Fruit fly (Drosophila melanogaster) whole organism, embryonic: Measurements from ENCODE around the gene CG14667.

Experiments used
- BtbVII ChIP-seq: fragments of 200-800 bp; sonication (Bioruptor generic); optimal IDR thresholded peaks from 3 replicates; lab custom pipeline; 2017; ENCODE audit warnings: missing biosample characterization, mild to moderate bottlenecking, missing genetic modification characterization
- CG11093 ChIP-seq: fragments of 200-800 bp; sonication (Bioruptor generic); IDR thresholded peaks from 3 replicates; pipeline ENCODE4 v1.3.6; 2022; ENCODE audit warnings: missing biosample characterization, missing genetic modification characterization
- CG13287 ChIP-seq: fragments of 200-800 bp; sonication (Bioruptor generic); IDR thresholded peaks from 2 replicates; pipeline ENCODE4 v1.3.6; 2022; ENCODE audit warnings: missing biosample characterization, missing genetic modification characterization; ENCODE audit not compliant: partially characterized antibody
- hb ChIP-seq: fragments of 200-800 bp; sonication (Bioruptor generic); IDR thresholded peaks from 3 replicates; pipeline ENCODE4 v1.3.6; 2022; ENCODE audit warnings: missing biosample characterization, missing genetic modification characterization; ENCODE audit not compliant: partially characterized antibody
- p53 ChIP-seq: fragments of 200-800 bp; sonication (Bioruptor generic); optimal IDR thresholded peaks from 2 replicates; lab custom pipeline; 2016; ENCODE audit warnings: missing biosample characterization, missing genetic modification characterization
- vnd ChIP-seq: fragments of 200-800 bp; sonication (Bioruptor generic); IDR thresholded peaks from 3 replicates; pipeline ENCODE4 v1.3.6; 2022; ENCODE audit warnings: missing biosample characterization, missing genetic modification characterization; ENCODE audit not compliant: partially characterized antibody

DNA sequence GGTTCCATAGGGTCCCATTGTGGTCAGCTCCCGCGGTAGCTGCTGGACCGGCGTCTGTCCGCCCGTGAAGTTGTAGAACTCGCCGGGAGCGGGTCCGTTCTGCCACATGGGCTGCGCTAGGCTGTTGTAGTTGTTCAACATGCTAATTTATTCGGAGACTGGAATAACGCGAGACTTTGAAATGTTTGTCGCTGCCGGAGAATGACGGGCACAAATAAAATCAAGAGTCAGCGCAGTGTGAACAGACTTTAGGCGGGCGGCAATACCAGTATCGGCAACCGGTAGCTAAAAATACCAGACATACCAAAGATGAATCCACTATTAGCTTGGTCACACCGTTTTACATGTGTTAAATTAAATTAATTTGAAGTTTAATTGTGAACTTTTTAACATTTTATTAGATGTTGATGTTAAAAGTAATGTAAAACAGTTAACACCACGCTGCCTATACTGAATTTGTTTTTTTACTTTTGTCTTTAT lies 16.8 kb upstream of the CG14667 start, which contains the start of gene Prosbeta7:
- no peak for TF ChIP-seq p53
- peak; percentile 28; the same call in 1 of the 3 replicates for TF ChIP-seq hb (GFP tag; lab: Robert Waterston, UW)
- no peak for TF ChIP-seq BtbVII
- peak; percentile 90 for TF ChIP-seq CG13287
- TF ChIP-seq CG11093 = no peak
- TF ChIP-seq vnd = peak; percentile 8; the same call in 1 of the 3 replicates
